Worm (Caenorhabditis elegans) whole organism, young adult: ENCODE data around the gene sex-1.

Source experiments
- B0261.1 ChIP-seq: sonication (generic microtip); optimal IDR thresholded peaks from 2 replicates; lab custom pipeline; 2016; ENCODE audit warnings: mild to moderate bottlenecking, missing genetic modification characterization, moderate library complexity, missing compliant biosample characterization
- ceh-79 ChIP-seq: sonication (generic microtip); optimal IDR thresholded peaks from 2 replicates; lab custom pipeline; 2017; ENCODE audit warnings: mild to moderate bottlenecking, missing genetic modification characterization, missing compliant biosample characterization
- snpc-1.1 ChIP-seq: sonication (generic microtip); optimal IDR thresholded peaks from 2 replicates; lab custom pipeline; 2017; ENCODE audit warnings: missing genetic modification characterization, mild to moderate bottlenecking, missing compliant biosample characterization, antibody characterized with exemption, moderate library complexity, missing genotype, missing genetic modification reagents; ENCODE audit not compliant: insufficient read depth

ce11 chrX:10254068-10254467, 48.8 kb upstream of the sex-1 start:
- TF ChIP-seq B0261.1: no peak
- TF ChIP-seq ceh-79 (tag; lab: Kevin White, UChicago): no peak
- no peak for TF ChIP-seq snpc-1.1
